Worm (Caenorhabditis elegans) whole organism, L1 larva: ENCODE data around the gene Y53G8B.1.

Experiments
- C16A3.4 ChIP-seq: fragments of 150-350 bp; optimal IDR thresholded peaks from 2 replicates; lab custom pipeline; 2014; ENCODE audit warnings: missing biosample characterization, missing genetic modification characterization
- aha-1 ChIP-seq: fragments of 150-350 bp; optimal IDR thresholded peaks from 2 replicates; lab custom pipeline; 2014; ENCODE audit warnings: missing biosample characterization, missing genetic modification characterization
- ama-1 ChIP-seq: fragments of 150-350 bp; optimal IDR thresholded peaks from 2 replicates; lab custom pipeline; 2014
- blmp-1 ChIP-seq: fragments of 150-350 bp; optimal IDR thresholded peaks from 2 replicates; lab custom pipeline; 2014; ENCODE audit warnings: missing biosample characterization, missing genetic modification characterization
- efl-1 ChIP-seq, 4 experiments: fragments of 150-350 bp; optimal IDR thresholded peaks in 3 of 4; peaks in 1 of 4; 1 replicate in 1 of 4; 2 replicates in 3 of 4; lab custom pipeline; 2014; ENCODE audit warnings: missing biosample characterization in 2 of 4, missing genetic modification characterization in 2 of 4, missing genetic modification reagents in 2 of 4
- egl-13 ChIP-seq: sonication (generic microtip); optimal IDR thresholded peaks from 2 replicates; lab custom pipeline; 2016; ENCODE audit warnings: missing genotype, missing genetic modification reagents, missing genetic modification characterization, missing compliant biosample characterization
- elt-3 ChIP-seq, 6 experiments: fragments of 150-350 bp in 1 of 6; sonication (generic microtip); optimal IDR thresholded peaks; 2 replicates each; lab custom pipeline; 2017 to 2018; ENCODE audit warnings: missing biosample characterization in 6 of 6, missing genetic modification characterization in 6 of 6, inconsistent platforms in 1 of 6
- fkh-10 ChIP-seq: sonication (generic microtip); optimal IDR thresholded peaks from 2 replicates; lab custom pipeline; 2017; ENCODE audit warnings: missing biosample characterization, missing genetic modification reagents, missing genetic modification characterization
- fkh-8 ChIP-seq: sonication (generic microtip); optimal IDR thresholded peaks from 2 replicates; lab custom pipeline; 2016; ENCODE audit warnings: mild to moderate bottlenecking, missing genetic modification characterization, missing compliant biosample characterization
- fos-1 ChIP-seq: fragments of 150-350 bp; optimal IDR thresholded peaks from 2 replicates; lab custom pipeline; 2014; ENCODE audit warnings: missing biosample characterization, missing genetic modification characterization
- hlh-4 ChIP-seq: sonication (generic microtip); optimal IDR thresholded peaks from 2 replicates; lab custom pipeline; 2016; ENCODE audit warnings: mild to moderate bottlenecking, missing genetic modification characterization, missing compliant biosample characterization
- isw-1 ChIP-seq: fragments of 200-800 bp; sonication (Bioruptor generic); IDR thresholded peaks from 2 replicates; pipeline ENCODE4 v1.3.6; 2022; ENCODE audit warnings: missing genetic modification characterization, missing compliant biosample characterization
- lin-13 ChIP-seq: fragments of 150-350 bp; optimal IDR thresholded peaks from 2 replicates; lab custom pipeline; 2014; ENCODE audit warnings: missing biosample characterization, missing genetic modification reagents, missing genetic modification characterization
- lin-14 ChIP-seq: fragments of 200-800 bp; sonication (Bioruptor generic); optimal IDR thresholded peaks from 2 replicates; lab custom pipeline; 2018; ENCODE audit warnings: mild to moderate bottlenecking, missing genetic modification characterization, moderate library complexity, missing compliant biosample characterization
- lin-39 ChIP-seq: fragments of 150-350 bp; optimal IDR thresholded peaks from 2 replicates; lab custom pipeline; 2014; ENCODE audit warnings: missing biosample characterization, missing genetic modification reagents, missing genetic modification characterization
- mep-1 ChIP-seq: fragments of 150-350 bp; optimal IDR thresholded peaks from 2 replicates; lab custom pipeline; 2014; ENCODE audit warnings: missing biosample characterization, missing genetic modification characterization
- nhr-12 ChIP-seq: sonication (generic microtip); optimal IDR thresholded peaks from 2 replicates; lab custom pipeline; 2017; ENCODE audit warnings: missing biosample characterization, missing genetic modification characterization
- nhr-20 ChIP-seq: sonication (generic microtip); optimal IDR thresholded peaks from 2 replicates; lab custom pipeline; 2016; ENCODE audit warnings: mild to moderate bottlenecking, missing genetic modification characterization, missing compliant biosample characterization
- nhr-47 ChIP-seq: sonication (generic microtip); optimal IDR thresholded peaks from 2 replicates; lab custom pipeline; 2016; ENCODE audit warnings: mild to moderate bottlenecking, missing genetic modification characterization, moderate library complexity, missing compliant biosample characterization
- nhr-76 ChIP-seq: sonication (generic microtip); optimal IDR thresholded peaks from 2 replicates; lab custom pipeline; 2017; ENCODE audit warnings: missing biosample characterization, missing genetic modification characterization
- nhr-85 ChIP-seq: sonication (generic microtip); peaks from one replicate; lab custom pipeline; 2016; ENCODE audit warnings: missing genetic modification characterization, inconsistent platforms, missing compliant biosample characterization
- pag-3 ChIP-seq: sonication (generic microtip); optimal IDR thresholded peaks from 2 replicates; lab custom pipeline; 2017; ENCODE audit warnings: missing genetic modification characterization, mild to moderate bottlenecking, missing compliant biosample characterization, antibody characterized with exemption, borderline replicate concordance; ENCODE audit not compliant: insufficient read depth
- skn-1 ChIP-seq: fragments of 150-350 bp; optimal IDR thresholded peaks from 2 replicates; lab custom pipeline; 2014; ENCODE audit warnings: missing biosample characterization, missing genetic modification characterization
- snu-23 ChIP-seq: sonication (generic microtip); optimal IDR thresholded peaks from 2 replicates; lab custom pipeline; 2016; ENCODE audit warnings: missing genetic modification characterization, missing compliant biosample characterization
- unc-130 ChIP-seq: fragments of 150-350 bp; optimal IDR thresholded peaks from 2 replicates; lab custom pipeline; 2017; ENCODE audit warnings: missing biosample characterization, missing genetic modification characterization, inconsistent platforms
- unc-62 ChIP-seq: fragments of 150-350 bp; optimal IDR thresholded peaks from 2 replicates; lab custom pipeline; 2014; ENCODE audit warnings: missing biosample characterization, missing genetic modification reagents, missing genetic modification characterization
- unc-86 ChIP-seq: sonication (generic microtip); optimal IDR thresholded peaks from 2 replicates; lab custom pipeline; 2016; ENCODE audit warnings: missing genetic modification characterization, missing compliant biosample characterization
- xbp-1 ChIP-seq: sonication (generic microtip); optimal IDR thresholded peaks from 2 replicates; lab custom pipeline; 2016; ENCODE audit warnings: missing genetic modification characterization, missing compliant biosample characterization
- zag-1 ChIP-seq: fragments of 150-350 bp; optimal IDR thresholded peaks from 2 replicates; lab custom pipeline; 2014; ENCODE audit warnings: missing biosample characterization, missing genetic modification characterization
- zip-4 ChIP-seq: fragments of 200-800 bp; sonication (Bioruptor generic); optimal IDR thresholded peaks from 2 replicates; lab custom pipeline; 2018; ENCODE audit warnings: mild to moderate bottlenecking, missing genetic modification characterization, moderate library complexity, missing compliant biosample characterization
- ztf-11 ChIP-seq, 2 experiments: sonication (generic microtip); optimal IDR thresholded peaks; 2 replicates each; lab custom pipeline; 2016 to 2017; ENCODE audit warnings: missing genetic modification characterization in 2 of 2, missing biosample characterization in 1 of 2, missing compliant biosample characterization in 1 of 2

Gene Y53G8B.1

ce11 chrIII:3154968-3155367 lies 25.9 kb downstream of the Y53G8B.1 start, which contains the start of gene C44B11.1:
C44B11.1 (plus strand) TSS chrIII:3155268.
- TF ChIP-seq pag-3 (tag; lab: Kevin White, UChicago), result no peak
- no peak for TF ChIP-seq ztf-11 (tag; optimal IDR thresholded peaks at IDR 0.05; lab: Kevin White, UChicago)
- TF ChIP-seq fos-1 (tag; lab: Kevin White, UChicago), result no peak
- TF ChIP-seq, all 84 proteins: peak for 0

ce11 chrIII:3160490-3160889 lies 31.4 kb downstream of the Y53G8B.1 start:
- no peak for TF ChIP-seq C16A3.4 (tag; lab: Kevin White, UChicago)
- peak; percentile 66 for TF ChIP-seq blmp-1 (tag; lab: Kevin White, UChicago)

- no peak for TF ChIP-seq zip-4 (GFP tag; lab: Kevin White, UChicago)
- TF ChIP-seq nhr-76 (tag; lab: Kevin White, UChicago), result no peak
- no peak for TF ChIP-seq egl-13 (tag; lab: Kevin White, UChicago)
- peak; percentile 94 for TF ChIP-seq blmp-1 (tag; lab: Kevin White, UChicago)
- peak; percentile 77 for TF ChIP-seq nhr-85 (tag; lab: Kevin White, UChicago)
- no peak for TF ChIP-seq efl-1 (optimal IDR thresholded peaks at IDR 0.05; lab: Kevin White, UChicago)
- TF ChIP-seq efl-1 (GFP tag; optimal IDR thresholded peaks at IDR 0.05 in 1 of 2; lab: Kevin White, UChicago), result no peak
- no peak for TF ChIP-seq snu-23 (GFP tag; lab: Kevin White, UChicago)
- peak; percentile 57 for TF ChIP-seq mep-1 (tag; lab: Kevin White, UChicago)
- no peak for TF ChIP-seq ama-1
- peak; percentile 80 for TF ChIP-seq lin-14 (GFP tag; lab: Kevin White, UChicago)
- peak in 1 of 6 experiments; percentile 9 for TF ChIP-seq elt-3 (tag; optimal IDR thresholded peaks at IDR 0.05; lab: Kevin White, UChicago)
- no peak for TF ChIP-seq aha-1 (tag; lab: Kevin White, UChicago)
These were observed 32.5 kb downstream of the Y53G8B.1 start for ce11 chrIII:3161600-3161999.

ce11 chrIII:3163448-3163847 lies 34.4 kb downstream of the Y53G8B.1 start:
- TF ChIP-seq unc-130 (tag; lab: Kevin White, UChicago) (no peak), fos-1 (tag; lab: Kevin White, UChicago) (no peak), nhr-85 (tag; lab: Kevin White, UChicago) (peak; percentile 59), blmp-1 (tag; lab: Kevin White, UChicago) (peak; percentile 85), lin-39 (tag; lab: Kevin White, UChicago) (no peak), C16A3.4 (tag; lab: Kevin White, UChicago) (no peak), hlh-4 (tag; lab: Kevin White, UChicago) (no peak), xbp-1 (tag; lab: Kevin White, UChicago) (no peak), nhr-76 (tag; lab: Kevin White, UChicago) (no peak), fkh-8 (tag; lab: Kevin White, UChicago) (no peak), nhr-47 (tag; lab: Kevin White, UChicago) (no peak), nhr-12 (no peak), fkh-10 (GFP tag; lab: Kevin White, UChicago) (no peak), skn-1 (tag; lab: Kevin White, UChicago) (no peak), lin-14 (GFP tag; lab: Kevin White, UChicago) (peak; percentile 37), nhr-20 (tag; lab: Kevin White, UChicago) (no peak), isw-1 (GFP tag; lab: Robert Waterston, UW) (no peak), zag-1 (tag; lab: Kevin White, UChicago) (no peak), ztf-11 (tag; optimal IDR thresholded peaks at IDR 0.05; lab: Kevin White, UChicago) (no peak), unc-62 (no peak)

ce11 chrIII:3165309-3165708 lies 36.2 kb downstream of the Y53G8B.1 start, which contains the start of gene R148.5:
R148.5 (plus strand) TSS chrIII:3165639.
- TF ChIP-seq aha-1 (tag; lab: Kevin White, UChicago), result no peak
- peak; percentile 57 for TF ChIP-seq blmp-1 (tag; lab: Kevin White, UChicago)

- TF ChIP-seq lin-13 (GFP tag; lab: Kevin White, UChicago) (no peak), zag-1 (tag; lab: Kevin White, UChicago) (no peak), elt-3 (tag; optimal IDR thresholded peaks at IDR 0.05; lab: Kevin White, UChicago) (no peak), unc-86 (tag; lab: Kevin White, UChicago) (no peak), nhr-76 (tag; lab: Kevin White, UChicago) (no peak), fkh-10 (GFP tag; lab: Kevin White, UChicago) (no peak), skn-1 (tag; lab: Kevin White, UChicago) (no peak)
These were observed 40.2 kb downstream of the Y53G8B.1 start for ce11 chrIII:3169279-3169678.
